Worm (Caenorhabditis elegans) whole organism, L4 larva: ENCODE results near the gene sft-1.

Source experiments
- F10B5.3 ChIP-seq: sonication (generic microtip); optimal IDR thresholded peaks from 2 replicates; lab custom pipeline; 2016; ENCODE audit warnings: mild to moderate bottlenecking, missing genetic modification characterization, missing compliant biosample characterization
- F37D6.2 ChIP-seq: sonication (generic microtip); optimal IDR thresholded peaks from 2 replicates; lab custom pipeline; 2016; ENCODE audit warnings: mild to moderate bottlenecking, missing genetic modification characterization, missing compliant biosample characterization
- F44E2.7 ChIP-seq: fragments of 200-800 bp; sonication (Bioruptor generic); IDR thresholded peaks from 2 replicates; pipeline ENCODE4 v2.1.2; 2022; ENCODE audit warnings: missing genetic modification characterization, missing compliant biosample characterization
- R02D3.7 ChIP-seq: fragments of 150-350 bp; sonication (generic microtip); optimal IDR thresholded peaks from 3 replicates; lab custom pipeline; 2014; ENCODE audit warnings: missing biosample characterization, missing genetic modification characterization
- Y48G9A.11 ChIP-seq: fragments of 200-800 bp; sonication (Bioruptor generic); IDR thresholded peaks from 2 replicates; pipeline ENCODE4 v1.3.6; 2022; ENCODE audit warnings: missing genetic modification reagents, missing genetic modification characterization, missing compliant biosample characterization
- Y5F2A.4 ChIP-seq: fragments of 200-800 bp; sonication (Bioruptor generic); optimal IDR thresholded peaks from 2 replicates; lab custom pipeline; 2018; ENCODE audit warnings: mild to moderate bottlenecking, missing genetic modification characterization, missing compliant biosample characterization
- ZK546.5 ChIP-seq, 2 experiments: sonication (generic microtip); optimal IDR thresholded peaks; 2 replicates each; lab custom pipeline; 2017; ENCODE audit warnings: missing biosample characterization in 2 of 2, missing genetic modification characterization in 2 of 2
- aha-1 ChIP-seq: fragments of 150-350 bp; peaks from one replicate; lab custom pipeline; 2014; ENCODE audit warnings: missing biosample characterization, missing genetic modification characterization
- aly-2 ChIP-seq: sonication (generic microtip); optimal IDR thresholded peaks from 2 replicates; lab custom pipeline; 2018; ENCODE audit warnings: missing biosample characterization, missing genetic modification characterization
- ama-1 ChIP-seq: fragments of 150-350 bp; optimal IDR thresholded peaks from 2 replicates; lab custom pipeline; 2014; ENCODE audit warnings: inconsistent platforms, mixed read lengths
- arid-1 ChIP-seq: fragments of 200-800 bp; sonication (Bioruptor generic); conservative IDR thresholded peaks from 2 replicates; pipeline ENCODE4 v1.3.6; 2022; ENCODE audit warnings: missing genetic modification reagents, missing genetic modification characterization, missing compliant biosample characterization
- attf-4 ChIP-seq: sonication (generic microtip); optimal IDR thresholded peaks from 3 replicates; lab custom pipeline; 2017; ENCODE audit warnings: missing biosample characterization, missing genetic modification characterization
- ceh-20 ChIP-seq: fragments of 200-800 bp; sonication (Bioruptor generic); IDR thresholded peaks from 2 replicates; pipeline ENCODE4 v1.3.6; 2022; ENCODE audit warnings: missing genetic modification reagents, missing genetic modification characterization, missing compliant biosample characterization
- ceh-44 ChIP-seq: fragments of 200-800 bp; sonication (Bioruptor generic); IDR thresholded peaks from 2 replicates; pipeline ENCODE4 v1.3.6; 2022; ENCODE audit warnings: missing genetic modification reagents, missing genetic modification characterization, missing compliant biosample characterization
- ctbp-1 ChIP-seq: fragments of 200-800 bp; sonication (Bioruptor generic); IDR thresholded peaks from 2 replicates; pipeline ENCODE4 v1.3.6; 2022; ENCODE audit warnings: missing genetic modification reagents, missing genetic modification characterization, missing compliant biosample characterization
- daf-12 ChIP-seq: fragments of 150-350 bp; optimal IDR thresholded peaks from 2 replicates; lab custom pipeline; 2014; ENCODE audit warnings: missing biosample characterization, missing genetic modification reagents, missing genetic modification characterization
- daf-16 ChIP-seq, 3 experiments: sonication (generic microtip); optimal IDR thresholded peaks; 2 replicates each; lab custom pipeline; 2016 to 2017; ENCODE audit warnings: missing genetic modification characterization in 3 of 3, missing genetic modification reagents in 3 of 3, mild to moderate bottlenecking in 2 of 3, missing compliant biosample characterization in 2 of 3, missing biosample characterization in 1 of 3, moderate library complexity in 1 of 3
- egl-27 ChIP-seq: sonication (generic microtip); optimal IDR thresholded peaks from 3 replicates; lab custom pipeline; 2017; ENCODE audit warnings: missing biosample characterization, missing genetic modification reagents, missing genetic modification characterization
- egl-43 ChIP-seq: fragments of 200-800 bp; sonication (Bioruptor generic); IDR thresholded peaks from 2 replicates; pipeline ENCODE4 v1.3.6; 2022; ENCODE audit warnings: missing genetic modification reagents, missing genetic modification characterization, missing compliant biosample characterization
- hif-1 ChIP-seq, 2 experiments: sonication (generic microtip); optimal IDR thresholded peaks; 2 replicates each; lab custom pipeline; 2016 to 2017; ENCODE audit warnings: missing compliant biosample characterization in 2 of 2, missing genetic modification characterization in 2 of 2, missing genetic modification reagents in 2 of 2, missing genotype in 2 of 2, mild to moderate bottlenecking in 1 of 2
- hlh-30 ChIP-seq: sonication (generic microtip); optimal IDR thresholded peaks from 2 replicates; lab custom pipeline; 2017; ENCODE audit warnings: antibody characterized with exemption, mild to moderate bottlenecking, missing genetic modification characterization, missing compliant biosample characterization; ENCODE audit not compliant: insufficient read depth
- hmg-1.1 ChIP-seq: fragments of 200-800 bp; sonication (Bioruptor generic); IDR thresholded peaks from 2 replicates; pipeline ENCODE4 v1.3.6; 2022; ENCODE audit warnings: missing genetic modification reagents, missing genetic modification characterization, missing compliant biosample characterization
- jun-1 ChIP-seq: fragments of 150-350 bp; optimal IDR thresholded peaks from 2 replicates; lab custom pipeline; 2014; ENCODE audit warnings: missing biosample characterization, missing genetic modification reagents, missing genetic modification characterization
- lim-7 ChIP-seq: fragments of 200-800 bp; sonication (Bioruptor generic); IDR thresholded peaks from 2 replicates; pipeline ENCODE4 v1.3.6; 2022; ENCODE audit warnings: missing genetic modification characterization, missing compliant biosample characterization
- lin-1 ChIP-seq: fragments of 200-800 bp; sonication (Bioruptor generic); IDR thresholded peaks from 2 replicates; pipeline ENCODE4 v1.3.6; 2022; ENCODE audit warnings: missing genetic modification reagents, missing genetic modification characterization, missing compliant biosample characterization
- lin-15B ChIP-seq: fragments of 150-350 bp; sonication (generic microtip); optimal IDR thresholded peaks from 3 replicates; lab custom pipeline; 2014; ENCODE audit warnings: missing biosample characterization, missing genetic modification characterization
- lin-38 ChIP-seq: fragments of 200-800 bp; sonication (Bioruptor generic); IDR thresholded peaks from 2 replicates; pipeline ENCODE4 v1.3.6; 2022; ENCODE audit warnings: missing genetic modification reagents, missing genetic modification characterization, missing compliant biosample characterization
- madf-5 ChIP-seq, 2 experiments: fragments of 200-800 bp; sonication (Bioruptor generic); IDR thresholded peaks; 2 replicates each; pipeline ENCODE4 v1.3.6; 2022; ENCODE audit warnings: missing compliant biosample characterization in 2 of 2, missing genetic modification characterization in 2 of 2
- mdt-29 ChIP-seq: fragments of 200-800 bp; sonication (Bioruptor generic); IDR thresholded peaks from 2 replicates; pipeline ENCODE4 v1.3.6; 2022; ENCODE audit warnings: missing genetic modification reagents, missing genetic modification characterization, missing compliant biosample characterization
- nhr-11 ChIP-seq: fragments of 150-350 bp; optimal IDR thresholded peaks from 2 replicates; lab custom pipeline; 2014; ENCODE audit warnings: missing biosample characterization, missing genetic modification characterization
- nhr-25 ChIP-seq: sonication (generic microtip); optimal IDR thresholded peaks from 2 replicates; lab custom pipeline; 2017; ENCODE audit warnings: missing genetic modification characterization, mild to moderate bottlenecking, missing compliant biosample characterization, antibody characterized with exemption, moderate library complexity, borderline replicate concordance; ENCODE audit not compliant: insufficient read depth
- nhr-28 ChIP-seq: fragments of 150-350 bp; optimal IDR thresholded peaks from 2 replicates; lab custom pipeline; 2014; ENCODE audit warnings: missing biosample characterization, missing genetic modification characterization
- nhr-42 ChIP-seq: fragments of 200-800 bp; sonication (Bioruptor generic); IDR thresholded peaks from 2 replicates; pipeline ENCODE4 v1.3.6; 2022; ENCODE audit warnings: missing genetic modification characterization, missing compliant biosample characterization
- nhr-77 ChIP-seq: fragments of 150-350 bp; optimal IDR thresholded peaks from 2 replicates; lab custom pipeline; 2014; ENCODE audit warnings: missing biosample characterization, missing genetic modification characterization
- php-3 ChIP-seq: fragments of 200-800 bp; sonication (Bioruptor generic); IDR thresholded peaks from 2 replicates; pipeline ENCODE4 v1.3.6; 2022; ENCODE audit warnings: missing genetic modification reagents, missing genetic modification characterization, missing compliant biosample characterization
- skn-1 ChIP-seq: fragments of 150-350 bp; optimal IDR thresholded peaks from 2 replicates; lab custom pipeline; 2014; ENCODE audit warnings: missing biosample characterization, missing genetic modification characterization
- snpc-1.2 ChIP-seq: fragments of 200-800 bp; sonication (Bioruptor generic); IDR thresholded peaks from 2 replicates; pipeline ENCODE4 v1.3.6; 2022; ENCODE audit warnings: missing genetic modification reagents, missing genetic modification characterization, missing compliant biosample characterization
- tag-97 ChIP-seq: fragments of 200-800 bp; sonication (Bioruptor generic); IDR thresholded peaks from 2 replicates; pipeline ENCODE4 v1.3.6; 2022; ENCODE audit warnings: missing genetic modification characterization, missing compliant biosample characterization
- tra-1 ChIP-seq: fragments of 200-800 bp; sonication (Bioruptor generic); IDR thresholded peaks from 2 replicates; pipeline ENCODE4 v1.3.6; 2022; ENCODE audit warnings: missing genetic modification reagents, missing genetic modification characterization, missing compliant biosample characterization
- unc-130 ChIP-seq: sonication (generic microtip); optimal IDR thresholded peaks from 2 replicates; lab custom pipeline; 2016; ENCODE audit warnings: missing genetic modification reagents, missing genetic modification characterization, missing compliant biosample characterization
- unc-39 ChIP-seq: sonication (generic microtip); optimal IDR thresholded peaks from 2 replicates; lab custom pipeline; 2017; ENCODE audit warnings: missing biosample characterization, missing genetic modification characterization
- unc-62 ChIP-seq, 3 experiments: fragments of 150-350 bp in 1 of 3; sonication (generic microtip); optimal IDR thresholded peaks in 2 of 3; peaks in 1 of 3; 1 replicate in 1 of 3; 2 replicates in 2 of 3; lab custom pipeline; 2014 to 2017; ENCODE audit warnings: missing biosample characterization in 3 of 3, missing genetic modification characterization in 3 of 3, missing genetic modification reagents in 3 of 3, missing genotype in 1 of 3
- vab-7 ChIP-seq: fragments of 200-800 bp; sonication (Bioruptor generic); IDR thresholded peaks from 2 replicates; pipeline ENCODE4 v1.3.6; 2022; ENCODE audit warnings: missing genetic modification reagents, missing genetic modification characterization, missing compliant biosample characterization
- zfp-3 ChIP-seq: fragments of 200-800 bp; sonication (Bioruptor generic); conservative IDR thresholded peaks from 2 replicates; pipeline ENCODE4 v1.3.6; 2022; ENCODE audit warnings: missing genetic modification reagents, missing genetic modification characterization, missing compliant biosample characterization
- zip-11 ChIP-seq: fragments of 200-800 bp; sonication (Bioruptor generic); IDR thresholded peaks from 2 replicates; pipeline ENCODE4 v1.3.6; 2022; ENCODE audit warnings: missing genetic modification characterization, missing compliant biosample characterization

The sft-1 gene

DNA sequence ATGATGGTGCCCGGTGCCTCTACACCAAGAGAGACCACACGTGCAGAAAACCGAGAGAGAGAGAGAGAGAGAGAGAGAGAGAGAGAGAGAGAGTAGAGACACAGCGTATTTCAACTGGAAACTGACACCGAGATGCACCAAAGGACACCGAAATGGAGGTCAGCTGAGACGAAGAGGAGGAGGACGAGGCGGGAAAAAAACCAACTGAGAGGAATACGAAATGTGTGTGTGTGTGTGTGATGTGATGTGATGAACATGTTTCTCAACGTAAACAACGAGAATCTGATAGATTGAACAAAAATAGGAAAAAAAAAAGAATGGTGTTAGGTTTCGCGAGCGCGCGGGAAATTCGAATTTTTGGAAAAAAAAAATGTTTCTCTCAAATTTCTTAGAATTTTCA is 49.1 kb upstream of the sft-1 start (continued):
- TF ChIP-seq tag-97 (GFP tag; lab: Robert Waterston, UW) (no peak), hif-1 (tag; optimal IDR thresholded peaks at IDR 0.05; lab: Kevin White, UChicago) (peak in 1 of 2 experiments; percentile 36), aha-1 (tag; lab: Kevin White, UChicago) (peak; percentile 98), unc-39 (no peak), hmg-1.1 (GFP tag; lab: Robert Waterston, UW) (no peak), egl-43 (GFP tag; lab: Robert Waterston, UW) (no peak), vab-7 (no peak), zfp-3 (no peak), arid-1 (no peak), egl-27 (tag; lab: Kevin White, UChicago) (no peak), attf-4 (tag; lab: Kevin White, UChicago) (no peak), nhr-77 (peak; percentile 56), lin-1 (GFP tag; lab: Robert Waterston, UW) (no peak), aly-2 (tag; lab: Kevin White, UChicago) (no peak), skn-1 (no peak), madf-5 (GFP tag; IDR thresholded peaks at IDR 0.05; lab: Robert Waterston, UW) (no peak), snpc-1.2 (GFP tag; lab: Robert Waterston, UW) (no peak), nhr-28 (tag; lab: Kevin White, UChicago) (peak; percentile 84), ama-1 (lab: Kevin White, UChicago) (no peak), ceh-44 (no peak), jun-1 (no peak), tra-1 (GFP tag; lab: Robert Waterston, UW) (no peak), lim-7 (no peak), F44E2.7 (GFP tag; lab: Robert Waterston, UW) (no peak), nhr-42 (no peak), hlh-30 (tag; lab: Kevin White, UChicago) (peak; percentile 95), ZK546.5 (tag; optimal IDR thresholded peaks at IDR 0.05; lab: Kevin White, UChicago) (no peak), ceh-20 (GFP tag; lab: Robert Waterston, UW) (no peak), nhr-11 (tag; lab: Kevin White, UChicago) (peak; percentile 55), lin-15B (tag; lab: Kevin White, UChicago) (no peak), R02D3.7 (tag; lab: Kevin White, UChicago) (no peak), nhr-25 (tag; lab: Kevin White, UChicago) (peak; percentile 55), daf-16 (GFP tag; optimal IDR thresholded peaks at IDR 0.05; lab: Kevin White, UChicago) (no peak), daf-16 (tag; optimal IDR thresholded peaks at IDR 0.05; lab: Kevin White, UChicago) (peak; percentile 65), daf-12 (tag; lab: Kevin White, UChicago) (no peak), Y48G9A.11 (GFP tag; lab: Robert Waterston, UW) (no peak), zip-11 (GFP tag; lab: Robert Waterston, UW) (no peak), F10B5.3 (tag; lab: Kevin White, UChicago) (no peak), ctbp-1 (GFP tag; lab: Robert Waterston, UW) (no peak), F37D6.2 (tag; lab: Kevin White, UChicago) (no peak)
- TF ChIP-seq, all 104 proteins: peak for 20

DNA sequence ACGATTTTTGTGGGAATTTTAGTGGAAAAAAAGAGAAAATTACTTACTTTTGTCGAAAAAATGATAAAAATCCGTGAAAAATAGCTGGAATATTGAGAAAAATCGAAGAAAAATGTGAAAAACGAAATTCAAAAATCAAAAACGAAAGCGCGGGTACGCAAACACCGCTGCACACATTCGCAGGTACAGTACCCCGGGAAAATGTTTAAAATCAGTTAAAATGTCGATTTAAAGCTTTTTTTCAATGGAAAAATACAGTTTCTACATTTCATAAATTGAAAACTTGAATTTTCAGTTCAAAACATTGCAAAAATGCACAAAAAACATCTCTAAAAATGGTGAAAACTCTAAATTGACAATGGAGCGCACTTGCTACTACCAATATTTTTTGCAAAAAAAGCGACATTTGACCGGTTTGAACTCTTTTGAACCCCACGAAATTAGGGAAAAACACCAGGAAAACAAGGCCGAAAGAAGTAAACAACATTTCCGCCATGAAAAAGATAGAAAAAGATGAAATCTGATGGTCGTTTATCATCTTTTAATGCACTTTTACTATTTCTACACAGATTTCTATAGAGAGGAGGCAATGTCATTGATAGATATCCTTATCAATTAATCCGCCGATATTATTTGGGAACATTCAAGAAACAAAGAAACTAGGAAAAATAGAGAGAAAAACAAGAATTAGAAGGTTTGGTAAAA is 45.6 kb upstream of the sft-1 start, which contains the start of gene daf-2:
daf-2 (minus strand) TSS at position 112 of the 705 bp plus-strand sequence.
- no peak for TF ChIP-seq mdt-29 (GFP tag; lab: Robert Waterston, UW)
- TF ChIP-seq unc-130: peak; percentile 10
- TF ChIP-seq php-3 (GFP tag; lab: Robert Waterston, UW): no peak
- TF ChIP-seq lin-38 (GFP tag; lab: Robert Waterston, UW): peak; percentile 73
- TF ChIP-seq Y5F2A.4 (GFP tag; lab: Kevin White, UChicago): no peak
- peak in 1 of 2 experiments; percentile 3 for TF ChIP-seq unc-62 (GFP tag; optimal IDR thresholded peaks at IDR 0.05 in 1 of 2; lab: Kevin White, UChicago)
- TF ChIP-seq unc-62 (tag; optimal IDR thresholded peaks at IDR 0.05; lab: Kevin White, UChicago): no peak
- TF ChIP-seq egl-27 (tag; lab: Kevin White, UChicago): no peak
- no peak for TF ChIP-seq ZK546.5 (tag; optimal IDR thresholded peaks at IDR 0.05; lab: Kevin White, UChicago)
- no peak for TF ChIP-seq ceh-44
- peak; percentile 4 for TF ChIP-seq nhr-28 (tag; lab: Kevin White, UChicago)
